Fruit fly (Drosophila melanogaster) whole organism, adult: ENCODE data around the gene CG6656.

Experiments
- CG11617 ChIP-seq: fragments of 200-800 bp; sonication (Bioruptor generic); optimal IDR thresholded peaks from 2 replicates; lab custom pipeline; 2017; ENCODE audit warnings: mild to moderate bottlenecking, missing biosample characterization, missing genetic modification reagents, missing genetic modification characterization
- CG12768 ChIP-seq: fragments of 200-800 bp; sonication (Bioruptor generic); optimal IDR thresholded peaks from 2 replicates; lab custom pipeline; 2017; ENCODE audit warnings: missing biosample characterization, missing genetic modification characterization, mild to moderate bottlenecking, moderate library complexity, missing genetic modification reagents
- CG14711 ChIP-seq: fragments of 200-800 bp; sonication (Bioruptor generic); optimal IDR thresholded peaks from 2 replicates; lab custom pipeline; 2018; ENCODE audit warnings: missing biosample characterization, mild to moderate bottlenecking, missing genetic modification characterization, moderate library complexity
- CG1620 ChIP-seq: fragments of 200-800 bp; sonication (Bioruptor generic); optimal IDR thresholded peaks from 2 replicates; lab custom pipeline; 2016; ENCODE audit warnings: missing biosample characterization, missing genetic modification characterization
- CG33017 ChIP-seq: fragments of 200-800 bp; sonication (Bioruptor generic); optimal IDR thresholded peaks from 2 replicates; lab custom pipeline; 2018; ENCODE audit warnings: missing biosample characterization, mild to moderate bottlenecking, missing genetic modification characterization, moderate library complexity
- CG5204 ChIP-seq: fragments of 200-800 bp; sonication (Bioruptor generic); optimal IDR thresholded peaks from 2 replicates; lab custom pipeline; 2016; ENCODE audit warnings: missing biosample characterization, missing genetic modification characterization
- CG7045 ChIP-seq: fragments of 200-800 bp; sonication (Bioruptor generic); optimal IDR thresholded peaks from 2 replicates; lab custom pipeline; 2017; ENCODE audit warnings: missing biosample characterization, mild to moderate bottlenecking, missing genetic modification characterization
- CG7101 ChIP-seq: fragments of 200-800 bp; sonication (Bioruptor generic); optimal IDR thresholded peaks from 2 replicates; lab custom pipeline; 2018; ENCODE audit warnings: missing biosample characterization, mild to moderate bottlenecking, missing genetic modification characterization, moderate library complexity
- Clk ChIP-seq: fragments of 200-800 bp; sonication (Bioruptor generic); optimal IDR thresholded peaks from 2 replicates; lab custom pipeline; 2017; ENCODE audit warnings: missing biosample characterization, missing genetic modification characterization
- Crg-1 ChIP-seq: fragments of 200-800 bp; sonication (Bioruptor generic); optimal IDR thresholded peaks from 2 replicates; lab custom pipeline; 2016; ENCODE audit warnings: missing biosample characterization, missing genetic modification characterization
- Hr96 ChIP-seq: fragments of 200-800 bp; sonication (Bioruptor generic); optimal IDR thresholded peaks from 2 replicates; lab custom pipeline; 2016; ENCODE audit warnings: missing biosample characterization, missing genetic modification characterization
- Mnt ChIP-seq: fragments of 200-800 bp; sonication (Bioruptor generic); optimal IDR thresholded peaks from 2 replicates; lab custom pipeline; 2016; ENCODE audit warnings: missing biosample characterization, mild to moderate bottlenecking, missing genetic modification characterization
- bab1 ChIP-seq: fragments of 200-800 bp; sonication (Bioruptor generic); optimal IDR thresholded peaks from 3 replicates; lab custom pipeline; 2019; ENCODE audit warnings: missing biosample characterization, mild to moderate bottlenecking, missing genetic modification characterization, moderate library complexity
- cic ChIP-seq: fragments of 200-800 bp; sonication (Bioruptor generic); optimal IDR thresholded peaks from 2 replicates; lab custom pipeline; 2017; ENCODE audit warnings: missing biosample characterization, mild to moderate bottlenecking, missing genetic modification characterization, moderate library complexity
- cnc ChIP-seq, 2 experiments: fragments of >200 bp; optimal IDR thresholded peaks; 2 replicates each; lab custom pipeline; 2017
- kay ChIP-seq: fragments of 200-800 bp; sonication (Bioruptor generic); peaks from one replicate; lab custom pipeline; 2016; ENCODE audit warnings: missing biosample characterization, missing genetic modification characterization, borderline replicate concordance
- ovo ChIP-seq: fragments of 200-800 bp; sonication (Bioruptor generic); optimal IDR thresholded peaks from 2 replicates; lab custom pipeline; 2016; ENCODE audit warnings: missing biosample characterization, missing genetic modification characterization
- pad ChIP-seq: fragments of 200-800 bp; sonication (Bioruptor generic); optimal IDR thresholded peaks from 3 replicates; lab custom pipeline; 2017; ENCODE audit warnings: missing biosample characterization, missing genetic modification characterization, mild to moderate bottlenecking, moderate library complexity, missing genetic modification reagents
- tj ChIP-seq: fragments of 200-800 bp; sonication (Bioruptor generic); optimal IDR thresholded peaks from 3 replicates; lab custom pipeline; 2017; ENCODE audit warnings: missing biosample characterization, mild to moderate bottlenecking, missing genetic modification characterization, moderate library complexity
- toe ChIP-seq: fragments of 200-800 bp; sonication (Bioruptor generic); optimal IDR thresholded peaks from 2 replicates; lab custom pipeline; 2016; ENCODE audit warnings: missing biosample characterization, missing genetic modification characterization

Gene CG6656

dm6 chr3R:21874982-21875466 lies at the start of gene CG6656:
TSS of gene CG6656 (plus strand) at chr3R:21875293.
- TF ChIP-seq Clk (GFP tag; lab: Kevin White, UChicago) (no peak), CG7101 (tag; lab: Kevin White, UChicago) (no peak), Hr96 (GFP tag; lab: Kevin White, UChicago) (peak; percentile 58), CG1620 (no peak), cic (peak; percentile 9), kay (GFP tag; lab: Kevin White, UChicago) (no peak), ovo (GFP tag; lab: Kevin White, UChicago) (no peak), CG11617 (GFP tag; lab: Kevin White, UChicago) (peak; percentile 8), bab1 (GFP tag; lab: Kevin White, UChicago) (peak; percentile 5), CG7045 (GFP tag; lab: Kevin White, UChicago) (peak; percentile 17), tj (no peak), toe (GFP tag; lab: Kevin White, UChicago) (no peak), CG14711 (peak; percentile 28), CG5204 (GFP tag; lab: Kevin White, UChicago) (no peak), cnc (optimal IDR thresholded peaks at IDR 0.05; lab: Kevin White, UChicago) (no peak), CG33017 (tag; lab: Kevin White, UChicago) (peak; percentile 12), pad (GFP tag; lab: Kevin White, UChicago) (no peak), Crg-1 (GFP tag; lab: Kevin White, UChicago) (no peak), Mnt (GFP tag; lab: Kevin White, UChicago) (peak; percentile 90), CG12768 (peak; percentile 22)

- TF ChIP-seq kay (GFP tag; lab: Kevin White, UChicago) = no peak
- TF ChIP-seq CG1620 = no peak
- TF ChIP-seq Mnt (GFP tag; lab: Kevin White, UChicago) = no peak
- no peak for TF ChIP-seq pad (GFP tag; lab: Kevin White, UChicago)
- no peak for TF ChIP-seq tj
- no peak for TF ChIP-seq Crg-1 (GFP tag; lab: Kevin White, UChicago)
- no peak for TF ChIP-seq bab1 (GFP tag; lab: Kevin White, UChicago)
- no peak for TF ChIP-seq cic
- TF ChIP-seq CG7045 (GFP tag; lab: Kevin White, UChicago) = no peak
- no peak for TF ChIP-seq Hr96 (GFP tag; lab: Kevin White, UChicago)
- no peak for TF ChIP-seq ovo (GFP tag; lab: Kevin White, UChicago)
- no peak for TF ChIP-seq toe (GFP tag; lab: Kevin White, UChicago)
These were observed 49.1 kb upstream of the CG6656 start for dm6 chr3R:21825775-21826558.

- TF ChIP-seq Crg-1 (GFP tag; lab: Kevin White, UChicago) (no peak), pad (GFP tag; lab: Kevin White, UChicago) (peak; percentile 55)
These were observed 47.5 kb upstream of the CG6656 start for dm6 chr3R:21827453-21828039.

- TF ChIP-seq pad (GFP tag; lab: Kevin White, UChicago) (no peak), CG14711 (no peak), kay (GFP tag; lab: Kevin White, UChicago) (no peak), CG7101 (tag; lab: Kevin White, UChicago) (no peak), tj (no peak), CG7045 (GFP tag; lab: Kevin White, UChicago) (no peak), CG11617 (GFP tag; lab: Kevin White, UChicago) (no peak), cnc (optimal IDR thresholded peaks at IDR 0.05; lab: Kevin White, UChicago) (no peak), Hr96 (GFP tag; lab: Kevin White, UChicago) (no peak), Clk (GFP tag; lab: Kevin White, UChicago) (no peak), CG1620 (no peak), CG5204 (GFP tag; lab: Kevin White, UChicago) (no peak)
These were observed 47.0 kb upstream of the CG6656 start for dm6 chr3R:21828040-21828526.

dm6 chr3R:21828785-21829486 lies 46.2 kb upstream of the CG6656 start:
- no peak for TF ChIP-seq CG11617 (GFP tag; lab: Kevin White, UChicago)
- TF ChIP-seq CG7045 (GFP tag; lab: Kevin White, UChicago) = no peak
- TF ChIP-seq tj = no peak
- no peak for TF ChIP-seq ovo (GFP tag; lab: Kevin White, UChicago)
- no peak for TF ChIP-seq CG1620
- TF ChIP-seq CG33017 (tag; lab: Kevin White, UChicago) = no peak
- TF ChIP-seq kay (GFP tag; lab: Kevin White, UChicago) = no peak
- no peak for TF ChIP-seq pad (GFP tag; lab: Kevin White, UChicago)
